Fruit fly (Drosophila melanogaster) whole organism, embryonic: ENCODE data around the gene sowi.

Experiments
- Ada2b ChIP-seq: fragments of 200-800 bp; sonication (Bioruptor generic); IDR thresholded peaks from 2 replicates; pipeline ENCODE4 v1.3.6; 2022; ENCODE audit warnings: missing biosample characterization, missing genetic modification characterization
- Adf1 ChIP-seq: fragments of 200-800 bp; sonication (Bioruptor generic); IDR thresholded peaks from 2 replicates; pipeline ENCODE4 v1.3.6; 2022; ENCODE audit warnings: missing biosample characterization, missing genetic modification characterization
- Asciz ChIP-seq: fragments of 200-800 bp; sonication (Bioruptor generic); optimal IDR thresholded peaks from 2 replicates; lab custom pipeline; 2017; ENCODE audit warnings: missing biosample characterization, mild to moderate bottlenecking, missing genetic modification characterization, missing genetic modification reagents
- Blimp-1 ChIP-seq: fragments of 200-800 bp; sonication (Bioruptor generic); optimal IDR thresholded peaks from 3 replicates; lab custom pipeline; 2018; ENCODE audit warnings: missing biosample characterization, missing genetic modification characterization, mild to moderate bottlenecking, moderate library complexity, missing genetic modification reagents
- CG10274 ChIP-seq: fragments of 200-800 bp; sonication (Bioruptor generic); optimal IDR thresholded peaks from 3 replicates; lab custom pipeline; 2017; ENCODE audit warnings: missing biosample characterization, mild to moderate bottlenecking, missing genetic modification characterization
- CG10366 ChIP-seq: fragments of 200-800 bp; sonication (Bioruptor generic); IDR thresholded peaks from 2 replicates; pipeline ENCODE4 v1.3.6; 2022; ENCODE audit warnings: missing biosample characterization, missing genetic modification characterization
- CG12659 ChIP-seq: fragments of 200-800 bp; sonication (Bioruptor generic); optimal IDR thresholded peaks from 3 replicates; lab custom pipeline; 2017; ENCODE audit warnings: mild to moderate bottlenecking, missing biosample characterization, missing genetic modification reagents, missing genetic modification characterization
- CG15601 ChIP-seq: fragments of 200-800 bp; sonication (Bioruptor generic); optimal IDR thresholded peaks from 3 replicates; lab custom pipeline; 2019; ENCODE audit warnings: missing biosample characterization, mild to moderate bottlenecking, missing genetic modification characterization, moderate library complexity
- CG18599 ChIP-seq: fragments of 200-800 bp; sonication (Bioruptor generic); optimal IDR thresholded peaks from 3 replicates; lab custom pipeline; 2017; ENCODE audit warnings: missing biosample characterization, missing genetic modification characterization, mild to moderate bottlenecking, moderate library complexity, missing genetic modification reagents
- CG18764 ChIP-seq: fragments of 200-800 bp; sonication (Bioruptor generic); optimal IDR thresholded peaks from 3 replicates; lab custom pipeline; 2016; ENCODE audit warnings: missing biosample characterization, missing genetic modification characterization
- CG31441 ChIP-seq: fragments of 200-800 bp; sonication (Bioruptor generic); IDR thresholded peaks from 2 replicates; pipeline ENCODE4 v1.3.6; 2022; ENCODE audit warnings: missing biosample characterization, missing genetic modification characterization
- CG34376 ChIP-seq: fragments of 200-800 bp; sonication (Bioruptor generic); optimal IDR thresholded peaks from 2 replicates; lab custom pipeline; 2018; ENCODE audit warnings: missing biosample characterization, mild to moderate bottlenecking, missing genetic modification characterization
- CG3995 ChIP-seq: fragments of 200-800 bp; sonication (Bioruptor generic); optimal IDR thresholded peaks from 3 replicates; lab custom pipeline; 2016; ENCODE audit warnings: missing biosample characterization, missing genetic modification characterization
- CG7372 ChIP-seq: fragments of 200-800 bp; sonication (Bioruptor generic); IDR thresholded peaks from 2 replicates; pipeline ENCODE4 v1.3.6; 2022; ENCODE audit warnings: missing biosample characterization, missing genetic modification characterization
- CG7556 ChIP-seq: fragments of 200-800 bp; sonication (Bioruptor generic); optimal IDR thresholded peaks from 2 replicates; lab custom pipeline; 2017; ENCODE audit warnings: missing biosample characterization, mild to moderate bottlenecking, missing genetic modification characterization
- CHES-1-like ChIP-seq: fragments of 200-800 bp; sonication (Bioruptor generic); optimal IDR thresholded peaks from 2 replicates; lab custom pipeline; 2016; ENCODE audit warnings: missing biosample characterization, missing genetic modification characterization
- Camta ChIP-seq: fragments of 200-800 bp; sonication (Bioruptor generic); optimal IDR thresholded peaks from 2 replicates; lab custom pipeline; 2016; ENCODE audit warnings: missing biosample characterization, missing genetic modification characterization
- Chrac-16 ChIP-seq: fragments of 200-800 bp; sonication (Bioruptor generic); optimal IDR thresholded peaks from 3 replicates; lab custom pipeline; 2016; ENCODE audit warnings: missing biosample characterization, missing genetic modification characterization
- CrebB ChIP-seq: fragments of 200-800 bp; sonication (Bioruptor generic); optimal IDR thresholded peaks from 3 replicates; lab custom pipeline; 2018; ENCODE audit warnings: missing biosample characterization, mild to moderate bottlenecking, missing genetic modification characterization
- HmgZ ChIP-seq: fragments of 200-800 bp; sonication (Bioruptor generic); optimal IDR thresholded peaks from 2 replicates; lab custom pipeline; 2018; ENCODE audit warnings: missing biosample characterization, mild to moderate bottlenecking, missing genetic modification characterization
- Hr51 ChIP-seq, 2 experiments: fragments of 200-800 bp; sonication (Bioruptor generic); optimal IDR thresholded peaks; 2 replicates in 1 of 2; 3 replicates in 1 of 2; lab custom pipeline; 2016 to 2018; ENCODE audit warnings: missing biosample characterization in 2 of 2, missing genetic modification characterization in 2 of 2, mild to moderate bottlenecking in 1 of 2, moderate library complexity in 1 of 2
- Jarid2 ChIP-seq: fragments of 200-800 bp; sonication (Bioruptor generic); optimal IDR thresholded peaks from 3 replicates; lab custom pipeline; 2017; ENCODE audit warnings: mild to moderate bottlenecking, missing biosample characterization, missing genetic modification reagents, missing genetic modification characterization
- Max ChIP-seq: fragments of 200-800 bp; sonication (Bioruptor generic); optimal IDR thresholded peaks from 2 replicates; lab custom pipeline; 2016; ENCODE audit warnings: missing biosample characterization, mild to moderate bottlenecking, missing genetic modification characterization
- Meics ChIP-seq: fragments of 200-800 bp; sonication (Bioruptor generic); optimal IDR thresholded peaks from 2 replicates; lab custom pipeline; 2017; ENCODE audit warnings: missing biosample characterization, mild to moderate bottlenecking, missing genetic modification characterization
- Opbp ChIP-seq: fragments of 200-800 bp; sonication (Bioruptor generic); IDR thresholded peaks from 3 replicates; pipeline ENCODE4 v1.3.6; 2022; ENCODE audit warnings: missing biosample characterization, missing genetic modification characterization; ENCODE audit not compliant: partially characterized antibody
- ase ChIP-seq: fragments of 200-800 bp; sonication (Bioruptor generic); IDR thresholded peaks from 3 replicates; pipeline ENCODE4 v1.3.6; 2022; ENCODE audit warnings: missing biosample characterization, missing genetic modification characterization
- bcd ChIP-seq: fragments of 200-800 bp; sonication (Bioruptor generic); optimal IDR thresholded peaks from 2 replicates; lab custom pipeline; 2017; ENCODE audit warnings: missing biosample characterization, mild to moderate bottlenecking, missing genetic modification characterization
- bsh ChIP-seq, 2 experiments: fragments of 200-800 bp; sonication (Bioruptor generic); optimal IDR thresholded peaks; 2 replicates each; lab custom pipeline; 2017 to 2018; ENCODE audit warnings: mild to moderate bottlenecking in 2 of 2, missing biosample characterization in 2 of 2, missing genetic modification characterization in 2 of 2, moderate library complexity in 1 of 2
- ci ChIP-seq: fragments of 200-800 bp; sonication (Bioruptor generic); IDR thresholded peaks from 3 replicates; pipeline ENCODE4 v1.3.6; 2022; ENCODE audit warnings: missing biosample characterization, missing genetic modification characterization
- danr ChIP-seq: fragments of 200-800 bp; sonication (Bioruptor generic); IDR thresholded peaks from 2 replicates; pipeline ENCODE4 v1.3.6; 2022; ENCODE audit warnings: missing biosample characterization, missing genetic modification characterization
- dati ChIP-seq: fragments of 200-800 bp; sonication (Bioruptor generic); IDR thresholded peaks from 2 replicates; pipeline ENCODE4 v1.3.6; 2022; ENCODE audit warnings: missing biosample characterization, missing genetic modification characterization
- ems ChIP-seq: fragments of 200-800 bp; sonication (Bioruptor generic); optimal IDR thresholded peaks from 3 replicates; lab custom pipeline; 2016; ENCODE audit warnings: missing biosample characterization, missing genetic modification characterization
- grau ChIP-seq: fragments of 200-800 bp; optimal IDR thresholded peaks from 3 replicates; lab custom pipeline; 2019; ENCODE audit warnings: missing biosample characterization, mild to moderate bottlenecking, missing genetic modification characterization, moderate library complexity
- hkb ChIP-seq, 2 experiments: fragments of 200-800 bp in 1 of 2; fragments of >200 bp in 1 of 2; sonication (Bioruptor generic) in 1 of 2; IDR thresholded peaks in 1 of 2; optimal IDR thresholded peaks in 1 of 2; 2 replicates each; pipeline versions ENCODE4 v1.3.6 to Lab custom; 2017 to 2022; ENCODE audit warnings: missing biosample characterization in 1 of 2, missing genetic modification characterization in 1 of 2
- jing ChIP-seq: fragments of 200-800 bp; sonication (Bioruptor generic); optimal IDR thresholded peaks from 2 replicates; lab custom pipeline; 2018; ENCODE audit warnings: missing biosample characterization, mild to moderate bottlenecking, missing genetic modification characterization
- kah ChIP-seq: fragments of 200-800 bp; sonication (Bioruptor generic); optimal IDR thresholded peaks from 2 replicates; lab custom pipeline; 2018; ENCODE audit warnings: missing biosample characterization, mild to moderate bottlenecking, missing genetic modification characterization
- lmd ChIP-seq: fragments of 200-800 bp; sonication (Bioruptor generic); IDR thresholded peaks from 2 replicates; pipeline ENCODE4 v1.3.6; 2022; ENCODE audit warnings: missing biosample characterization, missing genetic modification characterization
- lola ChIP-seq, 3 experiments: fragments of >200 bp in 2 of 3; fragments of 200-800 bp in 1 of 3; sonication (Bioruptor generic) in 1 of 3; optimal IDR thresholded peaks; 2 replicates each; lab custom pipeline; 2017 to 2019; ENCODE audit warnings: missing biosample characterization in 3 of 3, missing genetic modification characterization in 3 of 3, mild to moderate bottlenecking in 1 of 3, moderate library complexity in 1 of 3
- lov ChIP-seq, 2 experiments: fragments of 200-800 bp in 1 of 2; fragments of >200 bp in 1 of 2; sonication (Bioruptor generic) in 1 of 2; IDR thresholded peaks in 1 of 2; optimal IDR thresholded peaks in 1 of 2; 2 replicates in 1 of 2; 3 replicates in 1 of 2; pipeline versions ENCODE4 v1.3.6 to Lab custom; 2017 to 2022; ENCODE audit warnings: missing biosample characterization in 1 of 2, missing genetic modification characterization in 1 of 2
- nau ChIP-seq: fragments of 200-800 bp; sonication (Bioruptor generic); optimal IDR thresholded peaks from 3 replicates; lab custom pipeline; 2017; ENCODE audit warnings: missing biosample characterization, mild to moderate bottlenecking, missing genetic modification characterization, missing genetic modification reagents
- oc ChIP-seq: fragments of 200-800 bp; sonication (Bioruptor generic); optimal IDR thresholded peaks from 2 replicates; lab custom pipeline; 2018; ENCODE audit warnings: missing biosample characterization, mild to moderate bottlenecking, missing genetic modification characterization, moderate library complexity
- rib ChIP-seq: fragments of 200-800 bp; sonication (Bioruptor generic); IDR thresholded peaks from 2 replicates; pipeline ENCODE4 v1.3.6; 2022; ENCODE audit warnings: missing biosample characterization, missing genetic modification characterization
- sna ChIP-seq: fragments of 200-800 bp; sonication (Bioruptor generic); IDR thresholded peaks from 2 replicates; pipeline ENCODE4 v1.3.6; 2022; ENCODE audit warnings: missing biosample characterization, missing genetic modification characterization; ENCODE audit not compliant: partially characterized antibody
- tap ChIP-seq: fragments of 200-800 bp; optimal IDR thresholded peaks from 3 replicates; lab custom pipeline; 2019; ENCODE audit warnings: missing biosample characterization, mild to moderate bottlenecking, missing genetic modification characterization, moderate library complexity
- tna ChIP-seq: fragments of 200-800 bp; sonication (Bioruptor generic); IDR thresholded peaks from 2 replicates; pipeline ENCODE4 v1.3.6; 2022; ENCODE audit warnings: missing biosample characterization, missing genetic modification characterization; ENCODE audit not compliant: partially characterized antibody
- unc-4 ChIP-seq: fragments of 200-800 bp; sonication (Bioruptor generic); IDR thresholded peaks from 2 replicates; pipeline ENCODE4 v1.3.6; 2022; ENCODE audit warnings: missing biosample characterization, missing genetic modification characterization; ENCODE audit not compliant: partially characterized antibody

Gene sowi

dm6 chr3R:6657278-6658246 lies 29.9 kb upstream of the sowi start, which contains the start of the genes CG1307 and twr (continued):
- TF ChIP-seq ci (peak; percentile 71; the same call in 1 of the 3 replicates), Jarid2 (GFP tag; lab: Kevin White, UChicago) (no peak), jing (no peak), CG31441 (GFP tag; lab: Robert Waterston, UW) (no peak; the same call in 1 of the 2 replicates), nau (GFP tag; lab: Kevin White, UChicago) (no peak), lmd (GFP tag; lab: Robert Waterston, UW) (0 out of 2 replicates have a peak, but pooled peaks have one; percentile 26), CG15601 (tag; lab: Kevin White, UChicago) (no peak), CG7556 (GFP tag; lab: Kevin White, UChicago) (no peak), CG34376 (GFP tag; lab: Kevin White, UChicago) (no peak), ase (GFP tag; lab: Robert Waterston, UW) (no peak), kah (peak; percentile 5), HmgZ (tag; lab: Kevin White, UChicago) (peak; percentile 51), lola (GFP tag; optimal IDR thresholded peaks at IDR 0.05; lab: Kevin White, UChicago) (peak in 1 of 3 experiments; percentile 27), bcd (GFP tag; lab: Kevin White, UChicago) (peak; percentile 42), ems (GFP tag; lab: Kevin White, UChicago) (no peak), grau (tag; lab: Kevin White, UChicago) (no peak), bsh (GFP tag; optimal IDR thresholded peaks at IDR 0.05; lab: Kevin White, UChicago) (peak in 1 of 2 experiments; percentile 50), CHES-1-like (no peak), CrebB (tag; lab: Kevin White, UChicago) (no peak), lov (optimal IDR thresholded peaks at IDR 0.05; lab: Kevin White, UChicago) (no peak), lov (GFP tag; IDR thresholded peaks at IDR 0.05; lab: Robert Waterston, UW) (no peak), CG12659 (GFP tag; lab: Kevin White, UChicago) (peak; percentile 77), hkb (optimal IDR thresholded peaks at IDR 0.05; lab: Kevin White, UChicago) (no peak), hkb (GFP tag; IDR thresholded peaks at IDR 0.05; lab: Robert Waterston, UW) (no peak), Max (GFP tag; lab: Kevin White, UChicago) (peak; percentile 22), CG18599 (GFP tag; lab: Kevin White, UChicago) (no peak), dati (GFP tag; lab: Robert Waterston, UW) (no peak), Ada2b (GFP tag; lab: Robert Waterston, UW) (no peak), rib (GFP tag; lab: Robert Waterston, UW) (no peak; the same call in 1 of the 2 replicates), sna (GFP tag; lab: Robert Waterston, UW) (no peak), oc (tag; lab: Kevin White, UChicago) (no peak), CG7372 (GFP tag; lab: Robert Waterston, UW) (0 out of 2 replicates have a peak, but pooled peaks have one; percentile 15), CG10366 (no peak), Chrac-16 (GFP tag; lab: Kevin White, UChicago) (peak; percentile 24), Meics (GFP tag; lab: Kevin White, UChicago) (peak; percentile 43), CG10274 (GFP tag; lab: Kevin White, UChicago) (no peak), Blimp-1 (GFP tag; lab: Kevin White, UChicago) (no peak), Opbp (GFP tag; lab: Robert Waterston, UW) (peak; percentile 41; the same call in 2 of the 3 replicates), CG18764 (peak; percentile 23), tap (tag; lab: Kevin White, UChicago) (no peak), CG3995 (peak; percentile 96), tna (GFP tag; lab: Robert Waterston, UW) (no peak), Camta (GFP tag; lab: Kevin White, UChicago) (no peak), danr (GFP tag; lab: Robert Waterston, UW) (no peak), Adf1 (no peak), Asciz (no peak), Hr51 (GFP tag; optimal IDR thresholded peaks at IDR 0.05; lab: Kevin White, UChicago) (no peak), unc-4 (GFP tag; lab: Robert Waterston, UW) (no peak)
